Fruit fly (Drosophila melanogaster): ENCODE data around the gene CG31546.

Gene CG31546

dm6 chr3R:5648569-5649476 is 13.4 kb upstream of the CG31546 start, which contains the start of the genes MTA1-like and Sec23 (continued):
- TF ChIP-seq BEAF-32 (GFP tag; optimal IDR thresholded peaks at IDR 0.05): peak; percentile 95
- TF ChIP-seq Gug (GFP tag; IDR thresholded peaks at IDR 0.05): peak; percentile 73; the same call in 2 of the 4 replicates
- TF ChIP-seq chif (GFP tag; optimal IDR thresholded peaks at IDR 0.05): no peak
- peak; percentile 68 for TF ChIP-seq CG13424 (tag; optimal IDR thresholded peaks at IDR 0.05)
- no peak for TF ChIP-seq toy (GFP tag; IDR thresholded peaks at IDR 0.05)
- no peak for TF ChIP-seq sim (GFP tag; IDR thresholded peaks at IDR 0.05)
- peak; percentile 54 for TF ChIP-seq zfh2 (GFP tag; optimal IDR thresholded peaks at IDR 0.05)
- TF ChIP-seq ERR (GFP tag; optimal IDR thresholded peaks at IDR 0.05): no peak
- no peak for TF ChIP-seq B-H2 (GFP tag; optimal IDR thresholded peaks at IDR 0.05)
- no peak for TF ChIP-seq Jarid2 (GFP tag; optimal IDR thresholded peaks at IDR 0.05)
- TF ChIP-seq CG15601 (tag; optimal IDR thresholded peaks at IDR 0.05): peak; percentile 64
- no peak for TF ChIP-seq jumu (GFP tag; optimal IDR thresholded peaks at IDR 0.05)
- TF ChIP-seq CG1647 (GFP tag; optimal IDR thresholded peaks at IDR 0.05): no peak
- peak; percentile 63 for TF ChIP-seq grau (tag; optimal IDR thresholded peaks at IDR 0.05)
- TF ChIP-seq hkb (optimal IDR thresholded peaks at IDR 0.05): no peak
- no peak for TF ChIP-seq hkb (GFP tag; IDR thresholded peaks at IDR 0.05)
- no peak for TF ChIP-seq repo (GFP tag; optimal IDR thresholded peaks at IDR 0.05)
- TF ChIP-seq trem (tag; optimal IDR thresholded peaks at IDR 0.05): peak; percentile 75
- TF ChIP-seq fd64A (GFP tag; optimal IDR thresholded peaks at IDR 0.05): no peak
- no peak for TF ChIP-seq gro (GFP tag; optimal IDR thresholded peaks at IDR 0.05)
- no peak for TF ChIP-seq C15 (GFP tag; IDR thresholded peaks at IDR 0.05)
- peak; percentile 36 for TF ChIP-seq lab (GFP tag; optimal IDR thresholded peaks at IDR 0.05)
- no peak for TF ChIP-seq bsh (GFP tag; optimal IDR thresholded peaks at IDR 0.05)
- TF ChIP-seq tll (GFP tag; optimal IDR thresholded peaks at IDR 0.05): no peak
- TF ChIP-seq CG9817 (tag; optimal IDR thresholded peaks at IDR 0.05): peak; percentile 47
- no peak for TF ChIP-seq CG12236 (GFP tag; optimal IDR thresholded peaks at IDR 0.05)
- no peak for TF ChIP-seq Side (GFP tag; optimal IDR thresholded peaks at IDR 0.05)
- TF ChIP-seq Nf-YB (GFP tag; optimal IDR thresholded peaks at IDR 0.05): peak; percentile 36
- no peak for TF ChIP-seq CG17568 (GFP tag; optimal IDR thresholded peaks at IDR 0.05)
- TF ChIP-seq Hand (GFP tag; optimal IDR thresholded peaks at IDR 0.05): no peak
- TF ChIP-seq Hr39 (optimal IDR thresholded peaks at IDR 0.05): no peak
- no peak for TF ChIP-seq CG4328 (GFP tag; optimal IDR thresholded peaks at IDR 0.05)
- TF ChIP-seq CG15073 (GFP tag; optimal IDR thresholded peaks at IDR 0.05): no peak
- TF ChIP-seq CG9797 (GFP tag; optimal IDR thresholded peaks at IDR 0.05): peak; percentile 35
- peak; percentile 45 for TF ChIP-seq CG8290 (GFP tag; optimal IDR thresholded peaks at IDR 0.05)
- peak; percentile 29 to 49 for TF ChIP-seq CG8290 (tag; optimal IDR thresholded peaks at IDR 0.05)
- peak; percentile 47 for TF ChIP-seq gcm2 (GFP tag; optimal IDR thresholded peaks at IDR 0.05)
- TF ChIP-seq disco-r (GFP tag; optimal IDR thresholded peaks at IDR 0.05): no peak
- TF ChIP-seq cas (GFP tag; IDR thresholded peaks at IDR 0.05): no peak
- TF ChIP-seq gsb-n (tag; optimal IDR thresholded peaks at IDR 0.05): peak; percentile 25
- TF ChIP-seq eyg (GFP tag; optimal IDR thresholded peaks at IDR 0.05): no peak
- peak; percentile 69 for TF ChIP-seq CG2712 (tag; optimal IDR thresholded peaks at IDR 0.05)
- TF ChIP-seq oc (tag; optimal IDR thresholded peaks at IDR 0.05): no peak
- TF ChIP-seq bowl (GFP tag; IDR thresholded peaks at IDR 0.05): no peak
- peak; percentile 33 for TF ChIP-seq CG12155 (GFP tag; optimal IDR thresholded peaks at IDR 0.05)
- peak; percentile 59 for TF ChIP-seq CG17186 (GFP tag; optimal IDR thresholded peaks at IDR 0.05)
- TF ChIP-seq D (optimal IDR thresholded peaks at IDR 0.05): no peak
- TF ChIP-seq D (GFP tag; optimal IDR thresholded peaks at IDR 0.05): peak; percentile 18
- peak; percentile 5 for TF ChIP-seq Dip3 (GFP tag; optimal IDR thresholded peaks at IDR 0.05)
- peak; percentile 56 for TF ChIP-seq CG4424 (GFP tag; optimal IDR thresholded peaks at IDR 0.05)
